Fruit fly (Drosophila melanogaster): ENCODE measurements around the gene Dph4.
A peak's percentile ranks its signal among the peaks of the same experiment; 100 is the strongest.

The Dph4 gene

dm6 chr3R:5587863-5588519, 35.9 kb downstream of the Dph4 start, which contains the start of gene CG2926 (continued):
- TF ChIP-seq CG18262 (tag; optimal IDR thresholded peaks at IDR 0.05) (no peak), da (GFP tag; optimal IDR thresholded peaks at IDR 0.05) (no peak), Gug (GFP tag; IDR thresholded peaks at IDR 0.05) (peak; percentile 75; the same call in 2 of the 4 replicates), CG14667 (GFP tag; IDR thresholded peaks at IDR 0.05) (no peak), CG18599 (GFP tag; optimal IDR thresholded peaks at IDR 0.05) (no peak), CG3163 (GFP tag; optimal IDR thresholded peaks at IDR 0.05) (peak; percentile 31), CG14441 (GFP tag; IDR thresholded peaks at IDR 0.05) (0 out of 2 replicates have a peak, but pooled peaks have one; percentile 18), disco-r (GFP tag; optimal IDR thresholded peaks at IDR 0.05) (no peak), stc (GFP tag; IDR thresholded peaks at IDR 0.05) (0 out of 2 replicates have a peak, but pooled peaks have one; percentile 9), caup (GFP tag; optimal IDR thresholded peaks at IDR 0.05; ENCODE audit: severe bottlenecking) (peak; percentile 9), Lhr (GFP tag; optimal IDR thresholded peaks at IDR 0.05) (no peak), tup (GFP tag; optimal IDR thresholded peaks at IDR 0.05) (no peak), CG4404 (GFP tag; IDR thresholded peaks at IDR 0.05) (no peak), D (optimal IDR thresholded peaks at IDR 0.05) (no peak), D (GFP tag; optimal IDR thresholded peaks at IDR 0.05) (no peak), usp (GFP tag; optimal IDR thresholded peaks at IDR 0.05) (no peak), Asciz (GFP tag; optimal IDR thresholded peaks at IDR 0.05) (no peak), fd96Cb (tag; optimal IDR thresholded peaks at IDR 0.05) (no peak), ind (GFP tag; optimal IDR thresholded peaks at IDR 0.05) (no peak), luna (GFP tag; optimal IDR thresholded peaks at IDR 0.05) (no peak), HLH54F (GFP tag; optimal IDR thresholded peaks at IDR 0.05) (peak; percentile 46), CG13624 (GFP tag; optimal IDR thresholded peaks at IDR 0.05) (peak; percentile 40), Dip2 (GFP tag; IDR thresholded peaks at IDR 0.05) (no peak), ro (GFP tag; IDR thresholded peaks at IDR 0.05) (no peak), Doc2 (GFP tag; IDR thresholded peaks at IDR 0.05) (no peak), Hey (tag; optimal IDR thresholded peaks at IDR 0.05) (no peak), psq (GFP tag; optimal IDR thresholded peaks at IDR 0.05) (no peak), CG4820 (GFP tag; optimal IDR thresholded peaks at IDR 0.05) (no peak), CG17802 (tag; optimal IDR thresholded peaks at IDR 0.05) (peak; percentile 48), toy (GFP tag; IDR thresholded peaks at IDR 0.05) (no peak), org-1 (GFP tag; optimal IDR thresholded peaks at IDR 0.05) (no peak), fd64A (GFP tag; optimal IDR thresholded peaks at IDR 0.05) (no peak), sens (GFP tag) (no peak), NFAT (GFP tag; IDR thresholded peaks at IDR 0.05) (peak; percentile 56), pros (GFP tag; optimal IDR thresholded peaks at IDR 0.05) (no peak), az2 (GFP tag; optimal IDR thresholded peaks at IDR 0.05) (no peak), pho (GFP tag; optimal IDR thresholded peaks at IDR 0.05) (peak; percentile 60), Hr39 (optimal IDR thresholded peaks at IDR 0.05) (no peak), CG7372 (GFP tag; IDR thresholded peaks at IDR 0.05) (peak; percentile 25; the same call in 1 of the 2 replicates), Dp (GFP tag; optimal IDR thresholded peaks at IDR 0.05) (peak; percentile 64), CG34224 (GFP tag; IDR thresholded peaks at IDR 0.05; ENCODE audit: partially characterized antibody) (peak; percentile 80), Opbp (GFP tag; IDR thresholded peaks at IDR 0.05; ENCODE audit: partially characterized antibody) (peak; percentile 94), salm (tag; optimal IDR thresholded peaks at IDR 0.05) (no peak), hbn (GFP tag; IDR thresholded peaks at IDR 0.05; ENCODE audit: partially characterized antibody) (peak; percentile 83), H2.0 (GFP tag; IDR thresholded peaks at IDR 0.05) (no peak), Hmr (GFP tag; optimal IDR thresholded peaks at IDR 0.05) (no peak), CG34422 (GFP tag; IDR thresholded peaks at IDR 0.05) (peak; percentile 82; the same call in 2 of the 3 replicates), CG16813 (GFP tag; IDR thresholded peaks at IDR 0.05; ENCODE audit: partially characterized antibody) (peak; percentile 88), CG7556 (GFP tag; optimal IDR thresholded peaks at IDR 0.05) (no peak), CG14710 (tag; optimal IDR thresholded peaks at IDR 0.05) (peak; percentile 68), Sin3A (optimal IDR thresholded peaks at IDR 0.05) (peak; percentile 45)
